Worm (Caenorhabditis elegans) whole organism, mixed stage, embryonic: ENCODE measurements around the gene R09A8.1.

Experiments used
- M03D4.4 ChIP-seq: sonication (generic microtip); optimal IDR thresholded peaks from 2 replicates; lab custom pipeline; 2017; ENCODE audit warnings: mild to moderate bottlenecking, missing genetic modification characterization, missing compliant biosample characterization
- bed-3 ChIP-seq: fragments of 200-800 bp; sonication (Bioruptor generic); optimal IDR thresholded peaks from 3 replicates; lab custom pipeline; 2018; ENCODE audit warnings: mild to moderate bottlenecking, missing genetic modification characterization, moderate library complexity, missing compliant biosample characterization
- blmp-1 ChIP-seq: fragments of 150-350 bp; optimal IDR thresholded peaks from 2 replicates; lab custom pipeline; 2014; ENCODE audit warnings: missing biosample characterization, missing genetic modification characterization
- ceh-39 ChIP-seq: fragments of 150-350 bp; optimal IDR thresholded peaks from 2 replicates; lab custom pipeline; 2014; ENCODE audit warnings: missing biosample characterization, missing genetic modification characterization
- ceh-43 ChIP-seq: fragments of 200-800 bp; sonication (Bioruptor generic); optimal IDR thresholded peaks from 2 replicates; lab custom pipeline; 2018; ENCODE audit warnings: mild to moderate bottlenecking, missing genetic modification characterization, moderate library complexity, missing compliant biosample characterization
- ceh-83 ChIP-seq: fragments of 200-800 bp; sonication (Bioruptor generic); optimal IDR thresholded peaks from 2 replicates; lab custom pipeline; 2018; ENCODE audit warnings: mild to moderate bottlenecking, missing genetic modification characterization, missing compliant biosample characterization
- ces-1 ChIP-seq: fragments of 150-350 bp; optimal IDR thresholded peaks from 2 replicates; lab custom pipeline; 2014; ENCODE audit warnings: missing biosample characterization, missing genetic modification reagents, missing genetic modification characterization
- cnd-1 ChIP-seq: fragments of 200-800 bp; sonication (Bioruptor generic); optimal IDR thresholded peaks from 2 replicates; lab custom pipeline; 2018; ENCODE audit warnings: mild to moderate bottlenecking, missing genetic modification characterization, missing compliant biosample characterization
- drap-1 ChIP-seq: fragments of 200-800 bp; sonication (Bioruptor generic); optimal IDR thresholded peaks from 3 replicates; lab custom pipeline; 2018; ENCODE audit warnings: mild to moderate bottlenecking, missing genetic modification characterization, missing compliant biosample characterization
- elt-3 ChIP-seq: fragments of 150-350 bp; optimal IDR thresholded peaks from 2 replicates; lab custom pipeline; 2014; ENCODE audit warnings: missing biosample characterization, missing genetic modification characterization
- flh-1 ChIP-seq: fragments of 200-800 bp; sonication (Bioruptor generic); optimal IDR thresholded peaks from 2 replicates; lab custom pipeline; 2018; ENCODE audit warnings: mild to moderate bottlenecking, missing genetic modification characterization, moderate library complexity, missing compliant biosample characterization
- ham-2 ChIP-seq: fragments of 200-800 bp; sonication (Bioruptor generic); optimal IDR thresholded peaks from 2 replicates; lab custom pipeline; 2018; ENCODE audit warnings: mild to moderate bottlenecking, missing genetic modification characterization, missing compliant biosample characterization
- lin-13 ChIP-seq: fragments of 150-350 bp; optimal IDR thresholded peaks from 2 replicates; lab custom pipeline; 2014; ENCODE audit warnings: missing biosample characterization, missing genetic modification characterization
- lin-32 ChIP-seq: fragments of 200-800 bp; sonication (Bioruptor generic); optimal IDR thresholded peaks from 2 replicates; lab custom pipeline; 2018; ENCODE audit warnings: mild to moderate bottlenecking, missing genetic modification characterization, missing compliant biosample characterization
- lsy-2 ChIP-seq: fragments of 150-350 bp; optimal IDR thresholded peaks from 2 replicates; lab custom pipeline; 2014; ENCODE audit warnings: missing biosample characterization, missing genetic modification characterization
- mab-5 ChIP-seq: fragments of 150-350 bp; optimal IDR thresholded peaks from 2 replicates; lab custom pipeline; 2014; ENCODE audit warnings: missing biosample characterization, missing genetic modification characterization
- mls-2 ChIP-seq: sonication (generic microtip); optimal IDR thresholded peaks from 2 replicates; lab custom pipeline; 2016; ENCODE audit warnings: mild to moderate bottlenecking, missing genetic modification characterization, moderate library complexity, missing compliant biosample characterization
- nhr-12 ChIP-seq: fragments of 150-350 bp; optimal IDR thresholded peaks from 2 replicates; lab custom pipeline; 2014; ENCODE audit warnings: missing biosample characterization, missing genetic modification characterization
- nhr-2 ChIP-seq: fragments of 150-350 bp; optimal IDR thresholded peaks from 2 replicates; lab custom pipeline; 2014; ENCODE audit warnings: missing biosample characterization, missing genetic modification characterization
- nhr-237 ChIP-seq: fragments of 150-350 bp; optimal IDR thresholded peaks from 2 replicates; lab custom pipeline; 2014; ENCODE audit warnings: missing biosample characterization, missing genetic modification characterization
- nhr-28 ChIP-seq: fragments of 150-350 bp; optimal IDR thresholded peaks from 2 replicates; lab custom pipeline; 2014; ENCODE audit warnings: missing biosample characterization, missing genetic modification characterization
- nhr-76 ChIP-seq: sonication (generic microtip); optimal IDR thresholded peaks from 2 replicates; lab custom pipeline; 2017; ENCODE audit warnings: missing biosample characterization, missing genetic modification characterization
- pha-4 ChIP-seq: fragments of 150-350 bp; optimal IDR thresholded peaks from 2 replicates; lab custom pipeline; 2018; ENCODE audit warnings: missing biosample characterization, missing genetic modification reagents, missing genetic modification characterization
- sem-2 ChIP-seq: fragments of 200-800 bp; sonication (Bioruptor generic); optimal IDR thresholded peaks from 2 replicates; lab custom pipeline; 2018; ENCODE audit warnings: mild to moderate bottlenecking, missing genetic modification characterization, missing compliant biosample characterization
- snpc-4 ChIP-seq: fragments of 150-350 bp; optimal IDR thresholded peaks from 2 replicates; lab custom pipeline; 2014; ENCODE audit warnings: missing biosample characterization, missing genetic modification characterization
- sptf-1 ChIP-seq: sonication (generic microtip); optimal IDR thresholded peaks from 2 replicates; lab custom pipeline; 2017; ENCODE audit warnings: mild to moderate bottlenecking, missing genetic modification characterization, moderate library complexity, missing compliant biosample characterization
- unc-62 ChIP-seq: fragments of 150-350 bp; optimal IDR thresholded peaks from 2 replicates; lab custom pipeline; 2014; ENCODE audit warnings: missing biosample characterization, missing genetic modification reagents, missing genetic modification characterization
- zip-8 ChIP-seq: fragments of 150-350 bp; optimal IDR thresholded peaks from 2 replicates; lab custom pipeline; 2014; ENCODE audit warnings: missing biosample characterization, missing genetic modification characterization
- ztf-11 ChIP-seq: fragments of 150-350 bp; optimal IDR thresholded peaks from 2 replicates; lab custom pipeline; 2014; ENCODE audit warnings: missing biosample characterization, missing genetic modification characterization

Gene R09A8.1

DNA sequence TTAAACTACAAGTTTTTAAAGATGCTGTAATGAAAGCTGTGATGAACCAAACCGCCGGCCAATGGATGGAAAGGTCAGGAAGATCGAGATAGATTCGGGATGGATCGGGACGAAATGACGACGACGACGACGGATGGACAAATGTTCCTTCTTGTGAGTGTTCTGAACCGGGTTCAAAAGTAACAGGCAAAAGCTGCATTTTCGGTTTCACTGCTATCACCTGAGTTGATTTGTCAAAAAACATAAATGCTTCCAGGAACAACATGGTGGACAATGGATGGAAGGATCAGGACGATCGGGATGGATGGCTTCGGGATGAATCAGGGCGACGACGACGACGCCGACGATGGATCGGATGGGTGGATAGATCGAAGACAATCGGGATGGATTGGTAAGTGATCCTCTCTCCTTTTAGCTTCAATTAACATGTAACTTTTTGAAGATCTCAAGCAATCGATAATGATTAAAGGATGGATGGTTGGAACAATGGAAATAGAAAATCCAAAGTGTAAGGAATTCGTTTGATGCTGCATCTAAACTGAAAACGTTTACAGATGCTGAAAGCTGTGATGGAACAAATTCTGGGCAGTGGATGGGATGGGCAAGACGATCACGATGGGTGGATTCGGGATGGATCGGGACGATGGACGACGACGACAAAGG, 10.1 kb upstream of the R09A8.1 start, which contains the start of the genes T24D5.6 and R09A8.9:
Gene T24D5.6 (plus strand): TSS at position 301 of the 663 bp plus-strand sequence.
Gene R09A8.9 (plus strand): TSS at position 613 of the 663 bp plus-strand sequence.
- TF ChIP-seq mls-2 (tag; lab: Kevin White, UChicago): no peak
- no peak for TF ChIP-seq nhr-28 (tag; lab: Kevin White, UChicago)
- TF ChIP-seq ceh-43 (GFP tag; lab: Kevin White, UChicago): no peak
- no peak for TF ChIP-seq ceh-83 (GFP tag; lab: Kevin White, UChicago)
- TF ChIP-seq sptf-1 (tag; lab: Kevin White, UChicago): no peak
- TF ChIP-seq zip-8 (tag; lab: Kevin White, UChicago): no peak
- TF ChIP-seq bed-3 (GFP tag; lab: Kevin White, UChicago): no peak
- no peak for TF ChIP-seq nhr-237 (tag; lab: Kevin White, UChicago)
- TF ChIP-seq sem-2 (GFP tag; lab: Kevin White, UChicago): no peak
- no peak for TF ChIP-seq cnd-1 (tag; lab: Kevin White, UChicago)
- TF ChIP-seq elt-3 (tag; lab: Kevin White, UChicago): no peak
- TF ChIP-seq M03D4.4 (tag; lab: Kevin White, UChicago): no peak
- no peak for TF ChIP-seq ham-2 (GFP tag; lab: Kevin White, UChicago)
- no peak for TF ChIP-seq lin-13
- TF ChIP-seq pha-4 (tag; lab: Kevin White, UChicago): no peak
- no peak for TF ChIP-seq drap-1 (GFP tag; lab: Kevin White, UChicago)
- TF ChIP-seq ceh-39 (tag; lab: Kevin White, UChicago): no peak
- no peak for TF ChIP-seq lsy-2 (tag; lab: Kevin White, UChicago)

- TF ChIP-seq ceh-39 (tag; lab: Kevin White, UChicago) (no peak), sptf-1 (tag; lab: Kevin White, UChicago) (no peak), nhr-2 (peak; percentile 55)
These were observed 4.9 kb downstream of the R09A8.1 start for ce11 chrX:12618447-12618846.

DNA sequence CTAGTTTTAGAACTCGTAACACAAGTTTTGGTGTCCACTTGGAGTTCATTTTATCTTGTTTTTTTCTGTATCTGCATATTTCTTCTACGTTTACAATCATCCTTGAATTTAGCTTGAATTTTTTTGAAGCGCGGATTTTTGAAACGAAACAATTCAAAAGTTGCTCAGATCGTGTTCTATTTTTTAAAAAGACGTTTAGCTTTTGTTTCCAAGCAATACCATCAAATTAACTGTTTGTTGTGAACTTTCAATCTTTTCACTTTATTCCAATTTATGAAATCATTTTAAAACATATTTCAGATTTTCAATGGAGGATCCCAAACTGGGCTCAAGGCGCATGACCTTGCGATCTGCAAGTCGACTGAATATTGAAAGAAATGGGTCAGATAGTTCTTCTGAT, 5.6 kb downstream of the R09A8.1 start, which contains the start of gene R09A8.2:
Gene R09A8.2 (plus strand): TSS at position 301 of the 400 bp plus-strand sequence.
- TF ChIP-seq ceh-83 (GFP tag; lab: Kevin White, UChicago) (no peak), lsy-2 (tag; lab: Kevin White, UChicago) (no peak), zip-8 (tag; lab: Kevin White, UChicago) (no peak), nhr-76 (tag; lab: Kevin White, UChicago) (no peak), ceh-39 (tag; lab: Kevin White, UChicago) (no peak), bed-3 (GFP tag; lab: Kevin White, UChicago) (no peak), mls-2 (tag; lab: Kevin White, UChicago) (no peak), M03D4.4 (tag; lab: Kevin White, UChicago) (no peak), unc-62 (GFP tag; lab: Kevin White, UChicago) (no peak), ztf-11 (tag; lab: Kevin White, UChicago) (no peak), pha-4 (tag; lab: Kevin White, UChicago) (no peak), lin-32 (GFP tag; lab: Kevin White, UChicago) (no peak), nhr-237 (tag; lab: Kevin White, UChicago) (no peak)
- TF ChIP-seq, all 35 proteins: peak for 0

DNA sequence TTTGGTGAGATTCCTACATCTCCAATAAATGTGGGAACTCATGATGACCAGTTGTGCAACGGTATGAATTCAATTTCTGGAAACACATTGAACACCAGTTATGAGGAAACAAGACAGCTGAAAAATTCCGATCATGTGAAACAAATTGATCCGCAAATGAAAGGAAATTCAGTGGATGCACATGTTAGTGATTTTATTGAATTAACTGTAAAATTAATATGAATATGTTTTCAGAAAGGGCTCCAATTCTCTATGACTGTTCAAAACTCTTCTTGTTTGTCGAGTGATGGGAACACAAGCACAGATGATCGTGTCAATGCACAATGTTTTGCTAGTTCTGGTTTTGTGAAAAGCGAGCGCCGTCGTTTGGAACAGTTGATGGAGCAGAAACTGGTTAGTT, 6.8 kb downstream of the R09A8.1 start:
- no peak for TF ChIP-seq nhr-28 (tag; lab: Kevin White, UChicago)
- TF ChIP-seq nhr-76 (tag; lab: Kevin White, UChicago): no peak
- TF ChIP-seq mab-5 (tag; lab: Kevin White, UChicago): no peak
- no peak for TF ChIP-seq ztf-11 (tag; lab: Kevin White, UChicago)
- TF ChIP-seq ceh-43 (GFP tag; lab: Kevin White, UChicago): no peak
- TF ChIP-seq nhr-237 (tag; lab: Kevin White, UChicago): no peak
- no peak for TF ChIP-seq blmp-1 (tag; lab: Kevin White, UChicago)
- no peak for TF ChIP-seq lin-32 (GFP tag; lab: Kevin White, UChicago)
- TF ChIP-seq nhr-12: no peak
- no peak for TF ChIP-seq ces-1 (GFP tag; lab: Kevin White, UChicago)
- no peak for TF ChIP-seq snpc-4 (tag; lab: Kevin White, UChicago)
- TF ChIP-seq flh-1 (GFP tag; lab: Kevin White, UChicago): no peak
- TF ChIP-seq lin-13: no peak

DNA sequence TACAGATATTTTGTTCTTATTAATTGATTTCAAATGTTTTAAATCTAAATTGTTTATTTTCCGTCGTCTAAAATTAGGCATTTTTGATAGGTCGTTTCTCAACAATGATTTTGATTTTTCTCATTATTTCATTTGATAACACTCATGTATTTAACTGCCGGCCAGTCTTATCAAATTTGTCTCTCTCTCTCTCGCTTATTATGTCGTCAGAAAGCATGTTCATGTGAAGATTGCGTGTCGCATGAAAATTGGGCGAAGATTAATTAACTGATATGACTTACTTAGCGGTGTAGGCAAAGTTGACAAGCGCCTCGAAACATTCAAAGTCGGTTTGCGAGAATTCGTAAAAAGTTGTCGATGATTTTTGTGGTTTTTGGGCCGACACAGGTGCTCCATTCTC, 14.2 kb downstream of the R09A8.1 start:
- TF ChIP-seq nhr-76 (tag; lab: Kevin White, UChicago): no peak
- no peak for TF ChIP-seq sem-2 (GFP tag; lab: Kevin White, UChicago)
- TF ChIP-seq blmp-1 (tag; lab: Kevin White, UChicago): no peak
- TF ChIP-seq ceh-83 (GFP tag; lab: Kevin White, UChicago): no peak
- TF ChIP-seq flh-1 (GFP tag; lab: Kevin White, UChicago): no peak
- no peak for TF ChIP-seq sptf-1 (tag; lab: Kevin White, UChicago)
- TF ChIP-seq lin-32 (GFP tag; lab: Kevin White, UChicago): no peak
- TF ChIP-seq ces-1 (GFP tag; lab: Kevin White, UChicago): no peak
- TF ChIP-seq nhr-12: no peak
- TF ChIP-seq ham-2 (GFP tag; lab: Kevin White, UChicago): no peak
- no peak for TF ChIP-seq ceh-39 (tag; lab: Kevin White, UChicago)
- no peak for TF ChIP-seq snpc-4 (tag; lab: Kevin White, UChicago)
- TF ChIP-seq nhr-2: no peak
- no peak for TF ChIP-seq lsy-2 (tag; lab: Kevin White, UChicago)
- no peak for TF ChIP-seq nhr-28 (tag; lab: Kevin White, UChicago)
- TF ChIP-seq, all 35 proteins: peak for 0
